Worm (Caenorhabditis elegans): ENCODE results near the gene str-178.
A peak's percentile ranks its signal among the peaks of the same experiment; 100 is the strongest.

Gene str-178

DNA sequence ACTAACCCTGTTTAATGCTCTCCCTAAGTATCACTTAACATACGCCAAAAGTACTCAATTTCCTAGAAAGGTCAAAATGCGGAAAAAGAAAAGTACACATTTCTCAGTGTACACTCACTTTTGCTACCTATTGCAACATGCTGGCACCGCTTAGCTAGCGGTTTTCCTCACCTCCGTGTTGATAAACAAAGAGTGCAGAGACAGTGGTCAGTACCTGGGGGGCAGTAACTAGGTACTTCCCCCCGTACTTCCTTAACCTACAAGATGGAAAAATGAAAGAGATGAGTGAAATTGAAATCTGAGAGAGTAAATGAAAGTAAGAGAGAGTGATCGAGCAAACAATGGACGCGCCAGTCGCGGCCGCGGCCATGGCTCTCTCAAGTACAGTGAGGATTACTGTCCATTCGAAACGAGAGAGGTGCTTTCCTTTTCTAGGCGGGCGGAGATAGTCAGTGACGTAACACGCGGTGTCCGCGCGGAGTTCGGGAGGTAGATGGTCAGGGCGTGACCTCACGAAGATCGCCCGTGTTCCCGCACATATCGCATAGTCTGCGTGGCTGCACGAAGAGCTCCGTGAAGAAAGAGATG lies 19.9 kb upstream of the str-178 start, which contains the start of gene cky-1:
Gene cky-1 (plus strand): TSS at position 538 of the 588 bp plus-strand sequence.
- no peak for TF ChIP-seq dao-5 (tag; optimal IDR thresholded peaks at IDR 0.05)
- no peak for TF ChIP-seq W03F9.2 (tag; optimal IDR thresholded peaks at IDR 0.05)
- no peak for TF ChIP-seq him-1 (tag; optimal IDR thresholded peaks at IDR 0.05)

DNA sequence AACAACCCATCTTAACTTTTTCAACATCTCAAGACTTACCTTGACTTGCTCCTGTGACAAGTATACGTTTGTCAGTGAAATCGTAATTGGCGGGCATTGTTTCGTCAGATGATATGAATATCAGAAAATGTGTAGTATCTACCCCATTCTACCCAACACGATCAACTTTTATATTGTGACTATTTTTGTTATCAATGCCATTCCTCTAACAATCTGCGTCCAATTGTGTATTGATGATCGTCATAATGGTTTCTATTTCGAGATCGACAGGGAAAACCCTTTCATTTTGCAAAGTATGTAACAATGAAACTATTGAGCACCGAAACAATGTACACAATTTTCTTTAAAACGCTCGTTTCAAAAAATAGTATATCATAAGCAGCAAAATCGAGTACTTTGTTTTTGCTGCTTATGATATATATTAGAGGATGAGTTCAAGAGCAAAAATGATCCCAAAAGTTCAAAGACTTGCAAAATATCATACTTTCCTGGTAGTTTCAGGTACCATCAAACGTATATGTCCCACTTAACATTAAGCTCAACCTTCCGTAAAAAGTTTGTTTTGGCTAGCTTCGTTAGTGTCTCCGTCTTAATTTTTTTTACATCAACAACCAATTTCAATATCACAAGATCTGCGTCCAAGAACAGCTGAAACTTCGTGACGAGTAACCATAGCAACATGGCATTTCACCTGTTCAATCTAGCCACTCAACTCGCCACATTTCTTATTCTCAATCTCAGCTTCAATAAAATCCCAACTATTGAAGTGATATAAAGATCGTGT lies 17.3 kb upstream of the str-178 start, which contains the start of the genes dhs-21 and xbx-9:
Gene dhs-21 (minus strand): TSS at position 181 of the 784 bp plus-strand sequence.
Gene xbx-9 (plus strand): TSS at position 734 of the 784 bp plus-strand sequence.
- TF ChIP-seq dao-5 (tag; optimal IDR thresholded peaks at IDR 0.05) (no peak), him-1 (tag; optimal IDR thresholded peaks at IDR 0.05) (no peak), W03F9.2 (tag; optimal IDR thresholded peaks at IDR 0.05) (no peak)

DNA sequence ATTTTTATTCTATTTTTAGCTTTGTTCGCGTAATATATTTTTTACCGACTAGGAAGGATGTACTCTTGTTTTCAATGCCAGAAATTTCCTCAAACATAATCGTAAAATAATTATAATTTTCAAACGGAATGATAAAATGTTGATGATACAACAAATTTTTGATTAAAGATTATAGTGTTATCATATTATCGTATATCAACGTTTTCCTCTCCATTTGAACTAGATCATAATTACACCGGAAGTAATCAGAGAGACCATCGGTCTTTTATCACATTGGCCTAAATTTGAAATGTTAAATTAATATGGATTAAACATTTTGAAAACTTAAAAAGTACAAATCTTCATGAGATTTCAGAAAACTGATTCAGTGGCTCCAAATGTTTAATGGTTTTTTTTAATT lies 16.4 kb upstream of the str-178 start:
- TF ChIP-seq dao-5 (tag; optimal IDR thresholded peaks at IDR 0.05): no peak
- TF ChIP-seq W03F9.2 (tag; optimal IDR thresholded peaks at IDR 0.05): no peak
- no peak for TF ChIP-seq him-1 (tag; optimal IDR thresholded peaks at IDR 0.05)

DNA sequence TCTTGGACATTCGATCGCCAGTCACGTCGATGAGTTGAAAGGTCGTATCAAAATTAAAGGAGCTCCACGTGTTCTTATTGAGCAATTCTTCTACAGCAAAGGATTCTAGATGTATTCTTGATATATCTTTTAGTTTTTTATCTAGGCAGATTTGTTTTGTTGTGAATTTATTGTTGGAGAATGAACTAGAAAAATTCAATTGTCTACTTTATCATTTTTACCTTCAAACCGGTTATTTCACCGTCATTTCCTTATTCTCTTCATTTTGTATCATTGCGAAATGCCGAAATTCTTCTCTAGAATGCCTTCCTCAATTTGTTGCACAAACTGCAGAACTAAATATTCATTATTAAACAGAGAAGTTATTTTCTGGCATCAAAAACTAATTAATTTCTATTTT lies 12.9 kb upstream of the str-178 start, which contains the start of gene R11D1.10:
Gene R11D1.10 (plus strand): TSS at position 301 of the 400 bp plus-strand sequence.
- TF ChIP-seq W03F9.2 (tag; optimal IDR thresholded peaks at IDR 0.05) (no peak), dao-5 (tag; optimal IDR thresholded peaks at IDR 0.05) (no peak), him-1 (tag; optimal IDR thresholded peaks at IDR 0.05) (no peak)

DNA sequence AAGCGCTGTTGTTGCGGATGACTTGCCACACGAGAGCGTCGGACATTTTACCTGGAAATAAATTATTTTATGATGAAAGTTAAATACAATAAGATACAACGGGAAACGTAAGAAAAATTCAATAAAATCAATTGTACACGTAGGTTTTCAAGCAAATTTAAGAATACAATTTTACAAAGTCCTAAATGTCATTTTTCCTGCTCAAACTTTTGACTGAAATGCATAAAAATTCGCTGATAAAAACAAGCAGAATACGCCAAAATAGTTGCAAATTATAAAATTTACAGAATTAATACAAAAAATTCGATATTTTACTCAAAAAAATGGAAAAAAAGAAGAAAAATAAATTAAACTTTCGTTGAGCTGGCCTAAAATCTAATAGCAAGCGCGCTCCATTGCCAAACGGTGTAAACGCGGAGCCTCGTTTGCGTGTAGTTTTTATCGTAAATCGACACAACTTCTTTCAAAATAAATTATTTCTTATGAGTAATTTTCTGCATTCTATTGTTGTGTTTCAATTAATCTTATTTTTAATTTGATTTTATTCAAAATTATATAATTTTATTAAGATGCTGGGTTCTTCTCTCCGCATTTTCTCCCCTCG lies 11.8 kb upstream of the str-178 start, which contains the start of the genes rpl-28 and mrpl-49:
Gene rpl-28 (minus strand): TSS at position 51 of the 604 bp plus-strand sequence.
Gene mrpl-49 (plus strand): TSS at position 570 of the 604 bp plus-strand sequence.
- TF ChIP-seq him-1 (tag; optimal IDR thresholded peaks at IDR 0.05) (peak; percentile 15), W03F9.2 (tag; optimal IDR thresholded peaks at IDR 0.05) (peak; percentile 93), dao-5 (tag; optimal IDR thresholded peaks at IDR 0.05) (no peak)

DNA sequence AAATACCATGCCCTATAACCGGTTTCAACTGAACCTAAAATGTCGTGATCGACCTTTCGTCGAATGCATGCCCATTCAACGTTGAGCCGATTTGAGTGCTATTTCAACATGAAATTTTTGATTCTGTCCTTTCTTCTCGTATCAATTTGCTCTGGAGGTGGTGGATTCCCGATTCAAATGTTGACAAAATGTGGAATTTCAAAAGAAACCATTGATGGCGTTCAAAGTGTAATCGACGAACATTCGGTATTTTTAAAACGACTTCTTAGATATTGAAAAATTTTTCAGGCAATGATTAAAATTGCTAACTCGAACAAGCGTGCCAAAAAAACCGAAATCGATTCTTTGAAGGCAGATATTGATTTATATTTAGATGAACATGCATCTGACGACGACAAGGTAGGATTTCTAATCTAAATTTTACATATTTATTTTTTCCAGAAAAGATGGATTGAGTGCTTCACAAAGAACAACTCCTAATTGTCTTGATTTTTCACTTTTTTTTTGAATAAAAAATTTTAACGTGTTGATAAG lies 10.8 kb upstream of the str-178 start, which contains the start of gene R11D1.13:
Gene R11D1.13 (plus strand): TSS at position 51 of the 534 bp plus-strand sequence.
- TF ChIP-seq dao-5 (tag; optimal IDR thresholded peaks at IDR 0.05) (no peak), W03F9.2 (tag; optimal IDR thresholded peaks at IDR 0.05) (no peak), him-1 (tag; optimal IDR thresholded peaks at IDR 0.05) (no peak)

DNA sequence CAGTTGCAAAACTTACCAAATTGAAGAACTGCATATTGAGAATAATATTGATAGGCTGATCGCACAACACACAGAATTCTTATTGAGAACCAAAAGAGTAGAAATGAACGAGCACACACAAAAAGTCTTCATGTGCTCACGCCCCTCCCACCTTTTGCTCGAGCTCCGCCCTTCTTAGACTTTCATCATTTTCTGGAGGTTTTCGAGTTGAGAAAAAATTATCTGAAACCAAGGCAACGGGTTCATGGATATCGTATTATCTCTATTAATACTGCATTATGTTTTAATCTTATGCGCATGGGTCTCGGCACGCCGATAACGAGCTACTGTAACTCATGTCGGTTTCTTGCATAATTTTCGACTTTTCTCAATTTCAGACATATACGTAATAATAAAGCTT lies 9.5 kb upstream of the str-178 start, which contains the start of gene R11D1.12:
Gene R11D1.12 (minus strand): TSS at position 101 of the 400 bp plus-strand sequence.
- TF ChIP-seq W03F9.2 (tag; optimal IDR thresholded peaks at IDR 0.05): no peak

DNA sequence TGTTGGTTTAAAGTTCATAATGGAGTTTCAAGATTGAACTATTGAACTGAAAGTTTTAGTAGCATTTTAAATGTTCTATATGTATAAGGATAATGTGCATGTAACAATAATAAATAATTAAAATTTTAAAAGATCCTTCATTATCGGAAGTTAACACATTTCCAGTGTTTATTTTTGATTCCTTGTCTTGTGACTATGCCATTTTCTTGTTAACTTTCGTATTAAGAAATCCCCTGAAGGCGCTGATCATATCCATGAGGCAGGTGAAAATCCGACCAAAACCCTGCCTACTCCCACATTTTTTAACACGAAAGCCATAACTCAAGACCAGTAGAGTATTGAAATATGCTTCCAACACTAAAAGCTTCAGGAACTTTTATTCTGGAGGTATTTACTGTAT lies 3.4 kb upstream of the str-178 start, which contains the start of gene R11D1.7:
Gene R11D1.7 (plus strand): TSS at position 301 of the 400 bp plus-strand sequence.
- TF ChIP-seq dao-5 (tag; optimal IDR thresholded peaks at IDR 0.05) (no peak), W03F9.2 (tag; optimal IDR thresholded peaks at IDR 0.05) (no peak), him-1 (tag; optimal IDR thresholded peaks at IDR 0.05) (no peak)

DNA sequence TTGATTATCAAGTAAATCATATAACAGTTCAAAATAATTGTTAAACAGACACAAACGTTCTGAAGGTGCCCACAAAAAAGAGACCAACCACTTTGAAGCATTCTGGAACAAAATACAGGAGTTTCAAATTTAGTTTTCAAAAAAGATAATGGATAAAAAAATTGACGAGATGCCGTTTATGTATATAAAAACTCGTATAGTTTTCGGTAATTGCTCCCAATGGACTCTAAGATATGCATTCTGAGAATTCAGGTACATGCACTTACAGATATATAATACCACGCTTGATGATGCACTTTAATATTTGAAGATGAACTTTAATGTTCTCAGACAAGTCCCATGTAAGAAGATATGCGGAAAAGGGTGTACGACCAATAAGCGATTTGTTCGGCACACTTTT lies 2.3 kb upstream of the str-178 start, which contains the start of gene str-181:
Gene str-181 (minus strand): TSS at position 101 of the 400 bp plus-strand sequence.
- no peak for TF ChIP-seq him-1 (tag; optimal IDR thresholded peaks at IDR 0.05)
- TF ChIP-seq W03F9.2 (tag; optimal IDR thresholded peaks at IDR 0.05): no peak
- no peak for TF ChIP-seq dao-5 (tag; optimal IDR thresholded peaks at IDR 0.05)

DNA sequence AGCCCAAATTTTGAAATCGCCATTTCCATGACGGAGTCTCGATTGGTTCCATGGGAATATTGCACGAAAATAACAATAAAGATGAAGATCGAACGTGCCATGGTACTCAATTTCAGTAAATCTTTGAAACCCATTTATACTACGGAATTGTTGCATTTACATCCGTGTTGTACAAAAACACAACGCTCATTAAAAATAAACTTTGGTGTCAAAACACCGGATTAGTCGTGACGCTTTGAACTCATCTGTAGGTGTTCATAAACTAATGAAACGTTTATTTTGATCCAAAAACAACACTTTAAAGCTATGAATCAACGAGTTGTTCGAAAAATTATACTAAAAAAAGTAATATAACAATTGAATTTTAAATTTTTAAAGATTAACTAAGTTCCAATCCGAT lies 2.2 kb downstream of the str-178 start, which contains the start of gene R11D1.4:
Gene R11D1.4 (minus strand): TSS at position 101 of the 400 bp plus-strand sequence.
- TF ChIP-seq dao-5 (tag; optimal IDR thresholded peaks at IDR 0.05) (no peak), him-1 (tag; optimal IDR thresholded peaks at IDR 0.05) (no peak), W03F9.2 (tag; optimal IDR thresholded peaks at IDR 0.05) (no peak)

DNA sequence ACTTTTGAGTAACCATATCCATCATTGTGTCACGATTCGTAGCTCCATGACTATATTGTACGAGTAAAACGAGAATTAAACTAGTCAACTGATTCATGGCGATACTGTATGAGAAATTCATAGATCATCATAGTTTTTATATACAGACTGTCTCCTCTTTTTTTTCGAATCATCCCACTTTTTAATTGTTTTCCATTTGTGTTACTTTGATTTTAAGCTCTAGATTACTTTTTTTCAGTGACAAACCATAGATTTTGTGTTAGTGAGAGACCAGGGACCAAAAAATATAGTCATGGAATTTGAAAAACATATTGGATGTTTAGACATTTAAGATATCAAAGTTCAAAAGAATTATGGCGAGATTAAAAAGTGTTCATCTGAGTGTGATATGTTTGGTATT lies 4.3 kb downstream of the str-178 start, which contains the start of gene R11D1.3:
Gene R11D1.3 (minus strand): TSS at position 101 of the 400 bp plus-strand sequence.
- TF ChIP-seq W03F9.2 (tag; optimal IDR thresholded peaks at IDR 0.05): no peak
- no peak for TF ChIP-seq him-1 (tag; optimal IDR thresholded peaks at IDR 0.05)
- TF ChIP-seq dao-5 (tag; optimal IDR thresholded peaks at IDR 0.05): no peak

DNA sequence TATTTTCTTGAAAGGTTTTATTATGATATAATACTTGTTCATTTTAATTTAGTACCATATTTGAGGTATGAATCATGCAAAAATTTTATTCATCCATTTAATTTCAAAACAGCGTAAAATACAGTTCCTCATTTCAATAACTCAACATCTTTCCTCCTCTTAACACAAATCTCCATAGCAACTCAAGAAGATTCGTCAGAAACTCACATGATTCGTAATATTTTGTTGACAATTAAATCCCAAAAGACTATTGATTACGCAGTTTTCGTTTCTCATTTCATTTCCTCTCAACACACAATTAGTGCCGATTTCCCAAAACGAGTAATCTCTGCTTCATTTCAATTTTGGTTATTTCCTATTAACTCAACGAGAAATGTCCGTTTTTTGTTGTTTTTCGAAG lies 8.0 kb downstream of the str-178 start, which contains the start of gene R11D1.2:
Gene R11D1.2 (plus strand): TSS at position 301 of the 400 bp plus-strand sequence.
- TF ChIP-seq dao-5 (tag; optimal IDR thresholded peaks at IDR 0.05) (no peak), W03F9.2 (tag; optimal IDR thresholded peaks at IDR 0.05) (no peak), him-1 (tag; optimal IDR thresholded peaks at IDR 0.05) (no peak)

DNA sequence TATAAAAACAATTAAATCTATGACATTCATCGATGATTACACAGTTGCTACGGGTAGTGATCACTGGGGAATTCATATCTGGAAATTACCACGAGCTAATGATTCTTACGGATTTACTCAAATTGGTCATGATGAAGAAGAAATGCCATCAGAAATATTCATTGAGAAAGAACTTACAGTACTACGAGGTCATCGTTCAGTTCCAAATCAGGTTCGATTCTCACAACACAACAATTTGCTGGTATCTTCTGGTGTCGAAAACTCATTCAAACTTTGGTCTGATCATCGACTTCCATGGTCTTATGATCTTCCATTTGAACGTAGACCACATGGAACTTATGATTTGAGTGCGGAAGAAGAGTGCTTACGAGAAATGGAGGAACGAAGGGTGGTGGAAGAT lies 9.8 kb downstream of the str-178 start:
- TF ChIP-seq him-1 (tag; optimal IDR thresholded peaks at IDR 0.05): no peak
- no peak for TF ChIP-seq dao-5 (tag; optimal IDR thresholded peaks at IDR 0.05)
- no peak for TF ChIP-seq W03F9.2 (tag; optimal IDR thresholded peaks at IDR 0.05)

Data from whole organism, L4/young adult.